Worm (Caenorhabditis elegans): ENCODE data around the gene srv-29.

DNA sequence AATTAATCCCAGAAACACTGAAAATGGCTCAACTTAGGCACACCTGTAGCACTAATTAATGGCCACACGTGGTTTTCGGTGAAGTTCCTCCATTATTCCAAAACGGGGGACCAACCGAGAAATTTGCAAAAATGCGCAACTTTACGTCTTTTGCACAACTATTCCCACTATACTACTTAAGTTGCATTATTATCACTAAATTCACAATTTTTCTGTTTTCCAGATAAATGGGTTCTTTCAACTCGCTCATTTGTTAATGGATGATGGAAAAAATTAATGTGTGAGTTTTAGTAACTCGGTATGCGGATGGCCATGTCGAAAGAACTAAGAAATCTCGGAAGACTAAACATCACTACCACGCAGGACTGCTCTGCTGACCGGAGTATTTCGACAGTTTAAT lies 11.8 kb downstream of the srv-29 start, which contains the start of gene T13A10.64:
- TF ChIP-seq F49E8.2 (tag; optimal IDR thresholded peaks at IDR 0.05; ENCODE audit: borderline replicate concordance) (no peak), zag-1 (tag; optimal IDR thresholded peaks at IDR 0.05) (no peak), ceh-20 (GFP tag; IDR thresholded peaks at IDR 0.05) (no peak), aly-2 (tag; optimal IDR thresholded peaks at IDR 0.05) (no peak), nhr-237 (tag; optimal IDR thresholded peaks at IDR 0.05) (no peak), skn-1 (tag; optimal IDR thresholded peaks at IDR 0.05) (no peak), unc-62 (GFP tag; optimal IDR thresholded peaks at IDR 0.05 in 1 of 2) (no peak), unc-62 (tag; optimal IDR thresholded peaks at IDR 0.05) (no peak)
